Fruit fly (Drosophila melanogaster) whole organism, embryonic: Measurements from ENCODE around the gene Mnn1.
A peak's percentile ranks its signal among the peaks of the same experiment; 100 is the strongest.

Source experiments
- Abd-B ChIP-seq: fragments of 200-800 bp; sonication (Bioruptor generic); optimal IDR thresholded peaks from 2 replicates; lab custom pipeline; 2018; ENCODE audit warnings: missing biosample characterization, mild to moderate bottlenecking, missing genetic modification characterization, moderate library complexity
- BEAF-32 ChIP-seq: fragments of 200-800 bp; sonication (Bioruptor generic); optimal IDR thresholded peaks from 3 replicates; lab custom pipeline; 2017; ENCODE audit warnings: missing biosample characterization, missing genetic modification characterization, mild to moderate bottlenecking, moderate library complexity, missing genetic modification reagents
- Bdp1 ChIP-seq: fragments of 200-800 bp; sonication (Bioruptor generic); optimal IDR thresholded peaks from 3 replicates; lab custom pipeline; 2016; ENCODE audit warnings: missing biosample characterization, missing genetic modification characterization
- CG10267 ChIP-seq: fragments of 200-800 bp; sonication (Bioruptor generic); optimal IDR thresholded peaks from 2 replicates; lab custom pipeline; 2018; ENCODE audit warnings: missing biosample characterization, mild to moderate bottlenecking, missing genetic modification characterization, moderate library complexity
- CG10274 ChIP-seq: fragments of 200-800 bp; sonication (Bioruptor generic); optimal IDR thresholded peaks from 3 replicates; lab custom pipeline; 2017; ENCODE audit warnings: missing biosample characterization, mild to moderate bottlenecking, missing genetic modification characterization
- CG10959 ChIP-seq: fragments of 200-800 bp; sonication (Bioruptor generic); IDR thresholded peaks from 2 replicates; pipeline ENCODE4 v1.3.6; 2022; ENCODE audit warnings: missing biosample characterization, missing genetic modification characterization
- CG11093 ChIP-seq: fragments of 200-800 bp; sonication (Bioruptor generic); IDR thresholded peaks from 3 replicates; pipeline ENCODE4 v1.3.6; 2022; ENCODE audit warnings: missing biosample characterization, missing genetic modification characterization
- CG13894 ChIP-seq: fragments of 200-800 bp; sonication (Bioruptor generic); optimal IDR thresholded peaks from 3 replicates; lab custom pipeline; 2018; ENCODE audit warnings: missing biosample characterization, mild to moderate bottlenecking, missing genetic modification characterization, moderate library complexity
- CG14667 ChIP-seq: fragments of 200-800 bp; sonication (Bioruptor generic); IDR thresholded peaks from 2 replicates; pipeline ENCODE4 v1.3.6; 2022; ENCODE audit warnings: missing biosample characterization, missing genetic modification characterization
- CG1529 ChIP-seq: fragments of 200-800 bp; sonication (Bioruptor generic); optimal IDR thresholded peaks from 3 replicates; lab custom pipeline; 2018; ENCODE audit warnings: missing biosample characterization, missing genetic modification characterization
- CG1647 ChIP-seq: fragments of 200-800 bp; sonication (Bioruptor generic); optimal IDR thresholded peaks from 3 replicates; lab custom pipeline; 2016; ENCODE audit warnings: missing biosample characterization, missing genetic modification characterization
- CG17361 ChIP-seq: fragments of 200-800 bp; sonication (Bioruptor generic); IDR thresholded peaks from 3 replicates; pipeline ENCODE4 v1.3.6; 2022; ENCODE audit warnings: missing biosample characterization, missing genetic modification characterization
- CG17568 ChIP-seq: fragments of 200-800 bp; sonication (Bioruptor generic); optimal IDR thresholded peaks from 2 replicates; lab custom pipeline; 2018; ENCODE audit warnings: missing biosample characterization, mild to moderate bottlenecking, missing genetic modification characterization, moderate library complexity
- CG18262 ChIP-seq: fragments of 200-800 bp; optimal IDR thresholded peaks from 3 replicates; lab custom pipeline; 2019; ENCODE audit warnings: missing biosample characterization, mild to moderate bottlenecking, missing genetic modification characterization, moderate library complexity
- CG18619 ChIP-seq: fragments of 200-800 bp; sonication (Bioruptor generic); optimal IDR thresholded peaks from 3 replicates; lab custom pipeline; 2017; ENCODE audit warnings: missing biosample characterization, mild to moderate bottlenecking, missing genetic modification characterization
- CG31388 ChIP-seq: fragments of 200-800 bp; sonication (Bioruptor generic); optimal IDR thresholded peaks from 2 replicates; lab custom pipeline; 2016; ENCODE audit warnings: missing biosample characterization, missing genetic modification characterization
- CG34376 ChIP-seq: fragments of 200-800 bp; sonication (Bioruptor generic); optimal IDR thresholded peaks from 2 replicates; lab custom pipeline; 2018; ENCODE audit warnings: missing biosample characterization, mild to moderate bottlenecking, missing genetic modification characterization
- CG34422 ChIP-seq: fragments of 200-800 bp; sonication (Bioruptor generic); IDR thresholded peaks from 3 replicates; pipeline ENCODE4 v1.3.6; 2022; ENCODE audit warnings: missing biosample characterization, missing genetic modification characterization
- CG4424 ChIP-seq: fragments of 200-800 bp; sonication (Bioruptor generic); optimal IDR thresholded peaks from 3 replicates; lab custom pipeline; 2016; ENCODE audit warnings: missing biosample characterization, missing genetic modification characterization
- CG7271 ChIP-seq: fragments of 200-800 bp; sonication (Bioruptor generic); optimal IDR thresholded peaks from 2 replicates; lab custom pipeline; 2018; ENCODE audit warnings: missing biosample characterization, mild to moderate bottlenecking, missing genetic modification characterization, moderate library complexity
- CG7839 ChIP-seq: fragments of 200-800 bp; sonication (Bioruptor generic); optimal IDR thresholded peaks from 3 replicates; lab custom pipeline; 2018; ENCODE audit warnings: missing biosample characterization, mild to moderate bottlenecking, missing genetic modification characterization, moderate library complexity
- CoRest ChIP-seq: fragments of 200-800 bp; sonication (Bioruptor generic); optimal IDR thresholded peaks from 3 replicates; lab custom pipeline; 2018; ENCODE audit warnings: missing biosample characterization, mild to moderate bottlenecking, missing genetic modification characterization, moderate library complexity
- D ChIP-seq, 2 experiments: fragments of 200-800 bp in 1 of 2; fragments of >200 bp in 1 of 2; sonication (Bioruptor generic) in 1 of 2; optimal IDR thresholded peaks; 2 replicates in 1 of 2; 3 replicates in 1 of 2; lab custom pipeline; 2017; ENCODE audit warnings: mild to moderate bottlenecking in 1 of 2, missing biosample characterization in 1 of 2, missing genetic modification characterization in 1 of 2, missing genetic modification reagents in 1 of 2
- Dref ChIP-seq: fragments of 200-800 bp; sonication (Bioruptor generic); IDR thresholded peaks from 2 replicates; pipeline ENCODE4 v1.3.6; 2022; ENCODE audit warnings: missing biosample characterization, missing genetic modification characterization
- Hey ChIP-seq: fragments of 200-800 bp; sonication (Bioruptor generic); optimal IDR thresholded peaks from 3 replicates; lab custom pipeline; 2018; ENCODE audit warnings: missing biosample characterization, mild to moderate bottlenecking, missing genetic modification characterization
- NC2α ChIP-seq: fragments of 200-800 bp; sonication (Bioruptor generic); optimal IDR thresholded peaks from 2 replicates; lab custom pipeline; 2016; ENCODE audit warnings: missing biosample characterization, missing genetic modification characterization
- Nf-YB ChIP-seq: fragments of 200-800 bp; sonication (Bioruptor generic); optimal IDR thresholded peaks from 3 replicates; lab custom pipeline; 2019; ENCODE audit warnings: missing biosample characterization, mild to moderate bottlenecking, missing genetic modification characterization, moderate library complexity
- Ravus ChIP-seq: fragments of 200-800 bp; sonication (Bioruptor generic); IDR thresholded peaks from 2 replicates; pipeline ENCODE4 v1.3.6; 2022; ENCODE audit warnings: missing biosample characterization, missing genetic modification characterization
- Ssrp ChIP-seq: fragments of 200-800 bp; sonication (Bioruptor generic); optimal IDR thresholded peaks from 2 replicates; lab custom pipeline; 2018; ENCODE audit warnings: missing biosample characterization, mild to moderate bottlenecking, missing genetic modification characterization, moderate library complexity
- ab ChIP-seq: fragments of 200-800 bp; sonication (Bioruptor generic); optimal IDR thresholded peaks from 2 replicates; lab custom pipeline; 2016; ENCODE audit warnings: missing biosample characterization, missing genetic modification characterization
- bigmax ChIP-seq: fragments of 200-800 bp; sonication (Bioruptor generic); optimal IDR thresholded peaks from 2 replicates; lab custom pipeline; 2018; ENCODE audit warnings: missing biosample characterization, mild to moderate bottlenecking, missing genetic modification characterization
- cg ChIP-seq: fragments of 200-800 bp; sonication (Bioruptor generic); optimal IDR thresholded peaks from 3 replicates; lab custom pipeline; 2019; ENCODE audit warnings: missing biosample characterization, mild to moderate bottlenecking, missing genetic modification characterization, moderate library complexity
- corto ChIP-seq: fragments of 200-800 bp; sonication (Bioruptor generic); optimal IDR thresholded peaks from 2 replicates; lab custom pipeline; 2016; ENCODE audit warnings: missing biosample characterization, mild to moderate bottlenecking, missing genetic modification characterization, moderate library complexity
- danr ChIP-seq: fragments of 200-800 bp; sonication (Bioruptor generic); IDR thresholded peaks from 2 replicates; pipeline ENCODE4 v1.3.6; 2022; ENCODE audit warnings: missing biosample characterization, missing genetic modification characterization
- disco-r ChIP-seq: fragments of 200-800 bp; sonication (Bioruptor generic); optimal IDR thresholded peaks from 2 replicates; lab custom pipeline; 2016; ENCODE audit warnings: missing biosample characterization, missing genetic modification characterization
- ewg ChIP-seq: fragments of 200-800 bp; sonication (Bioruptor generic); optimal IDR thresholded peaks from 3 replicates; lab custom pipeline; 2017; ENCODE audit warnings: mild to moderate bottlenecking, missing biosample characterization, missing genetic modification reagents, missing genetic modification characterization
- eyg ChIP-seq: fragments of 200-800 bp; sonication (Bioruptor generic); optimal IDR thresholded peaks from 3 replicates; lab custom pipeline; 2016; ENCODE audit warnings: missing biosample characterization, missing genetic modification characterization
- fru ChIP-seq: fragments of >200 bp; optimal IDR thresholded peaks from 2 replicates; lab custom pipeline; 2017
- hbn ChIP-seq: fragments of 200-800 bp; sonication (Bioruptor generic); IDR thresholded peaks from 2 replicates; pipeline ENCODE4 v1.3.6; 2022; ENCODE audit warnings: missing biosample characterization, missing genetic modification characterization; ENCODE audit not compliant: partially characterized antibody
- kay ChIP-seq: fragments of 200-800 bp; sonication (Bioruptor generic); optimal IDR thresholded peaks from 2 replicates; lab custom pipeline; 2016; ENCODE audit warnings: missing biosample characterization, missing genetic modification characterization
- klu ChIP-seq: fragments of 200-800 bp; sonication (Bioruptor generic); IDR thresholded peaks from 2 replicates; pipeline ENCODE4 v1.3.6; 2022; ENCODE audit warnings: missing biosample characterization, missing genetic modification characterization
- onecut ChIP-seq: fragments of 200-800 bp; sonication (Bioruptor generic); IDR thresholded peaks from 2 replicates; pipeline ENCODE4 v1.3.6; 2022; ENCODE audit warnings: missing biosample characterization, missing genetic modification characterization
- pita ChIP-seq: fragments of 200-800 bp; sonication (Bioruptor generic); optimal IDR thresholded peaks from 2 replicates; lab custom pipeline; 2017; ENCODE audit warnings: missing biosample characterization, mild to moderate bottlenecking, missing genetic modification characterization
- rib ChIP-seq: fragments of 200-800 bp; sonication (Bioruptor generic); IDR thresholded peaks from 2 replicates; pipeline ENCODE4 v1.3.6; 2022; ENCODE audit warnings: missing biosample characterization, missing genetic modification characterization
- shn ChIP-seq: fragments of 200-800 bp; sonication (Bioruptor generic); optimal IDR thresholded peaks from 3 replicates; lab custom pipeline; 2016; ENCODE audit warnings: missing biosample characterization, missing genetic modification characterization
- ssp ChIP-seq: fragments of 200-800 bp; sonication (Bioruptor generic); IDR thresholded peaks from 2 replicates; pipeline ENCODE4 v1.3.6; 2022; ENCODE audit warnings: missing biosample characterization, missing genetic modification characterization
- tll ChIP-seq, 2 experiments: fragments of 200-800 bp in 1 of 2; fragments of >200 bp in 1 of 2; sonication (Bioruptor generic) in 1 of 2; optimal IDR thresholded peaks; 2 replicates each; lab custom pipeline; 2017 to 2019; ENCODE audit warnings: missing biosample characterization in 2 of 2, missing genetic modification characterization in 2 of 2, mild to moderate bottlenecking in 1 of 2, moderate library complexity in 1 of 2
- toy ChIP-seq: fragments of 200-800 bp; sonication (Bioruptor generic); IDR thresholded peaks from 2 replicates; pipeline ENCODE4 v1.3.6; 2022; ENCODE audit warnings: missing biosample characterization, missing genetic modification characterization
- zen2 ChIP-seq: fragments of 200-800 bp; sonication (Bioruptor generic); IDR thresholded peaks from 3 replicates; pipeline ENCODE4 v1.3.6; 2022; ENCODE audit warnings: missing biosample characterization, missing genetic modification characterization; ENCODE audit not compliant: partially characterized antibody

Mnn1 gene

DNA sequence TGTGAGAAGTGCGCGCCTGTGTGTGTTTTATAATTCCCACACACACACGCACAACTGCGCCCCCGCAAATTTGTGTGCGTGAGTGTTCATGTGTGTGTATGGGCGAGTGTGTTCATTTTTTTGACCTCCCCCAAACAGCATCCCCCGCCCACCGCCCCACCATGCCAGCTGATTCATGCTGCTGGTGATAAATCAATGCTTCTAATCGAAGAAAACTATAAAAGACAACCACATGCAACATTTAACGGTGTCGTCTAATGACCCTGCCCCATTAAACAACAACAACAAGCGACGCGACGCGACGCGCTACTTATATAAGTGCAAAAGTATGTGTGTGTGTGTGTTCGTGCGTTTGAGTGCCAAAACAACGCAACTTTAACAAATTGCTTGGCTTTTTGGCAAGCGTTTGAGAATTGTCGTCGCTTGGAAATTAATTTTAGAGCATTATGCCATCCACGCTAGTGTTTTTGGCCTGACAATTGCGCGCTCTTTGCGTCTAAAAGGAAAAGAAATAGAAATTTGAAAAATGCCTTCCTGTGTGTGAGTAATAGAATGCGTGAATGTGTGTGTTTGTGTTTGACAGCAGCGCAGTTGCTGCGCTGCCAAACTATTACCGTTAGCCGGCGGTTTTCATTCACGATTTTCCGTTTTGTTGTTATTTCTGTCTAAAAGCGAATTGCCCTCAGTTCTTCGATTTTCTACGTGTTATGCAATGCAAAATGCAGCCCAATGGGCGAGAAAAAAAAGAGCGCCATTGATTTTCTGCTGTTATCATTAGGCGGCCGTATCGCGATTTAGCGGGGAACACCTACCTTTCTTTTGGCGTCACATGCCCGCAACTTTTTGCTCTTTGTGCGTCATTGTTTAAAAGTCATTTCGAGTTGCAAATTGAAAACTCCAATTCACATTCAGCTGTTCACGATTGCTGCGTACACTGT, 17.4 kb upstream of the Mnn1 start (continued):
- no peak for TF ChIP-seq Ravus (GFP tag; lab: Robert Waterston, UW)
- TF ChIP-seq Bdp1 (GFP tag; lab: Kevin White, UChicago), result no peak
- peak in 1 of 2 experiments; percentile 14 for TF ChIP-seq tll (GFP tag; optimal IDR thresholded peaks at IDR 0.05; lab: Kevin White, UChicago)
- no peak for TF ChIP-seq BEAF-32 (GFP tag; lab: Kevin White, UChicago)
- TF ChIP-seq CoRest (tag; lab: Kevin White, UChicago), result no peak
- no peak for TF ChIP-seq ssp (GFP tag; lab: Robert Waterston, UW)
- TF ChIP-seq bigmax, result no peak
- no peak for TF ChIP-seq hbn (GFP tag; lab: Robert Waterston, UW)
- TF ChIP-seq klu (GFP tag; lab: Robert Waterston, UW), result peak; percentile 75
- no peak for TF ChIP-seq Hey
- TF ChIP-seq CG10274 (GFP tag; lab: Kevin White, UChicago), result no peak
- TF ChIP-seq Nf-YB, result no peak
- no peak for TF ChIP-seq disco-r (GFP tag; lab: Kevin White, UChicago)
- no peak for TF ChIP-seq CG18619
- TF ChIP-seq CG10267, result no peak
- no peak for TF ChIP-seq corto (GFP tag; lab: Kevin White, UChicago)
- 0 out of 2 replicates have a peak, but pooled peaks have one; percentile 10 for TF ChIP-seq rib
- TF ChIP-seq CG7839 (tag; lab: Kevin White, UChicago), result no peak
- TF ChIP-seq CG34376 (GFP tag; lab: Kevin White, UChicago), result no peak
- peak; percentile 31 for TF ChIP-seq CG17568
- no peak for TF ChIP-seq CG7271 (tag; lab: Kevin White, UChicago)
- TF ChIP-seq shn (GFP tag; lab: Kevin White, UChicago), result no peak
- TF ChIP-seq danr (GFP tag; lab: Robert Waterston, UW), result no peak
- TF ChIP-seq Abd-B, result peak; percentile 27
- TF ChIP-seq CG34422 (GFP tag; lab: Robert Waterston, UW), result peak; percentile 4; the same call in 1 of the 3 replicates
- TF ChIP-seq CG1647 (GFP tag; lab: Kevin White, UChicago), result no peak
- no peak for TF ChIP-seq Dref
- TF ChIP-seq fru (lab: Kevin White, UChicago), result no peak
- TF ChIP-seq CG4424 (GFP tag; lab: Kevin White, UChicago), result no peak
- TF ChIP-seq cg, result peak; percentile 94
- no peak for TF ChIP-seq ewg (GFP tag; lab: Kevin White, UChicago)
- no peak for TF ChIP-seq CG1529
- no peak for TF ChIP-seq CG10959
- TF ChIP-seq CG11093 (GFP tag; lab: Robert Waterston, UW), result no peak
- TF ChIP-seq kay (GFP tag; lab: Kevin White, UChicago), result peak; percentile 27
- TF ChIP-seq pita, result no peak
- TF ChIP-seq CG13894 (tag; lab: Kevin White, UChicago), result no peak
- TF ChIP-seq CG14667 (GFP tag; lab: Robert Waterston, UW), result no peak
- TF ChIP-seq NC2α, result no peak
- no peak for TF ChIP-seq D (optimal IDR thresholded peaks at IDR 0.05; lab: Kevin White, UChicago)
- TF ChIP-seq D (GFP tag; optimal IDR thresholded peaks at IDR 0.05; lab: Kevin White, UChicago), result no peak
- no peak for TF ChIP-seq CG17361 (GFP tag; lab: Robert Waterston, UW)
- TF ChIP-seq CG31388, result no peak
- no peak for TF ChIP-seq eyg (GFP tag; lab: Kevin White, UChicago)
- no peak for TF ChIP-seq CG18262 (tag; lab: Kevin White, UChicago)
- peak; percentile 36 for TF ChIP-seq onecut (GFP tag; lab: Robert Waterston, UW)
- no peak for TF ChIP-seq ab
- TF ChIP-seq zen2, result no peak
- no peak for TF ChIP-seq toy
- TF ChIP-seq Ssrp (tag; lab: Kevin White, UChicago), result no peak
